Comparison of ENCODE assay signal across 5 fruit fly cellular contexts in the genomic region with DNA sequence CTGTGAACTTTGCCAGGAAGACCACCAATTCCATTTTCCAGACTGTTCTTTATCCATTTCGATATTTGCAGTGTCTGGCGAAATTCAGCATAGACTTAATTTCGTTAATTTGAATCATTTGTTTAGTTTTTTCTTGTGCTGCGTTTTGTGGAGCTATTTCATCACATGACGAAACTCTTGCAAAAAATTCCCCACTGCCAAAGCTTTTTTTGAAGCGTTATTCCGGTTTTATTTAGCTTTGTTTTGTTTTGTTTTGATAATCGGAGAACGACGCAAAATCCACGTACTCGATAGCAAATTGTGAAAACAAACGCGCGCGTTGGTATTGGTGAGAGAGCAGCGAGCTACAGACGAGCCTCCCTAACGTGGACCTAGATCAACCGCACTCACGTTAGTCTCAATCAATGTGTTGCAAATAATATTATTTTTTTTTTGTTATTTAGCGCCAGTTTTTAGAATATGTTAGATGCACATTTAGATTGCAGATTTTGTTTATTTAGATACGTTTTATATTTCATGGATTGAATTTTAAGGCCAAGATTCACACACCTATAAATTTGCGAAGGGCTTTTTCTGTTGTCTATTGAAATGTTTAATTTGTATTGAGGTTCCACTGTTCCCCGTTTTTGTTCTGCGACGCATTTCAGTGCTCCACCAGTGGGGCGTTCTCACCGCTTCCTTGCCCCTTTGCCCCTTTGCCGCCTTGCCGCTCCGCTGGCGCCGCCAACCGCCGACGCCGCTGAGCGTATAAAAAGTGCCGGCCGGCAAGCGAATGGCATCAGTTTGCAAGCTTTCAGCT.
A peak's percentile ranks its signal among the peaks of the same experiment; 100 is the strongest.
TF ChIP-seq lines count a peak whose summit lies in the region.

No protein-coding gene starts in this region.

- TF ChIP-seq CTCF in whole organism, embryonic (GFP tag; optimal IDR thresholded peaks at IDR 0.05; lab: Kevin White, UChicago): no peak

TF ChIP-seq in whole organism, adult, 20 proteins besides CTCF, POLR2A, EP300 and RAD21 (continues in another document):
- peak; percentile 91 for TF ChIP-seq CG5204 (GFP tag; optimal IDR thresholded peaks at IDR 0.05; lab: Kevin White, UChicago)
- peak; percentile 90 for TF ChIP-seq Crg-1 (GFP tag; optimal IDR thresholded peaks at IDR 0.05; lab: Kevin White, UChicago)
- peak; percentile 96 for TF ChIP-seq Hr96 (GFP tag; optimal IDR thresholded peaks at IDR 0.05; lab: Kevin White, UChicago)
- TF ChIP-seq kay (GFP tag; lab: Kevin White, UChicago; ENCODE audit: borderline replicate concordance): peak; percentile 97
- TF ChIP-seq CG12768 (GFP tag; optimal IDR thresholded peaks at IDR 0.05; lab: Kevin White, UChicago): peak; percentile 85
- peak; percentile 74 for TF ChIP-seq CG14711 (tag; optimal IDR thresholded peaks at IDR 0.05; lab: Kevin White, UChicago)
- peak; percentile 91 for TF ChIP-seq CG1620 (GFP tag; optimal IDR thresholded peaks at IDR 0.05; lab: Kevin White, UChicago)
- peak; percentile 74 for TF ChIP-seq CG33017 (tag; optimal IDR thresholded peaks at IDR 0.05; lab: Kevin White, UChicago)
- peak; percentile 89 for TF ChIP-seq bab1 (GFP tag; optimal IDR thresholded peaks at IDR 0.05; lab: Kevin White, UChicago)
- peak; percentile 94 for TF ChIP-seq pad (GFP tag; optimal IDR thresholded peaks at IDR 0.05; lab: Kevin White, UChicago)
- peak; percentile 78 for TF ChIP-seq CG7045 (GFP tag; optimal IDR thresholded peaks at IDR 0.05; lab: Kevin White, UChicago)
- peak; percentile 85 for TF ChIP-seq Mnt (GFP tag; optimal IDR thresholded peaks at IDR 0.05; lab: Kevin White, UChicago)
- peak; percentile 94 for TF ChIP-seq CG7101 (tag; optimal IDR thresholded peaks at IDR 0.05; lab: Kevin White, UChicago)
- TF ChIP-seq cnc (optimal IDR thresholded peaks at IDR 0.05; lab: Kevin White, UChicago): no peak
- TF ChIP-seq toe (GFP tag; optimal IDR thresholded peaks at IDR 0.05; lab: Kevin White, UChicago): peak; percentile 82
- peak; percentile 96 for TF ChIP-seq CG11617 (GFP tag; optimal IDR thresholded peaks at IDR 0.05; lab: Kevin White, UChicago)

TF ChIP-seq in whole organism, embryonic, 481 proteins besides CTCF, POLR2A, EP300 and RAD21 (continues in another document):
- TF ChIP-seq CG12942 (GFP tag; optimal IDR thresholded peaks at IDR 0.05; lab: Kevin White, UChicago): peak; percentile 66
- peak; percentile 77 for TF ChIP-seq Sox100B (GFP tag; optimal IDR thresholded peaks at IDR 0.05; lab: Kevin White, UChicago)
- peak; percentile 61 for TF ChIP-seq her (GFP tag; optimal IDR thresholded peaks at IDR 0.05; lab: Kevin White, UChicago)
- peak in 1 of 2 experiments; percentile 40 for TF ChIP-seq Trl (optimal IDR thresholded peaks at IDR 0.05; lab: Kevin White, UChicago)
- TF ChIP-seq Trl (GFP tag; optimal IDR thresholded peaks at IDR 0.05; lab: Kevin White, UChicago): peak; percentile 59
- TF ChIP-seq tio (GFP tag; optimal IDR thresholded peaks at IDR 0.05; lab: Kevin White, UChicago): peak; percentile 81
- TF ChIP-seq kay (GFP tag; optimal IDR thresholded peaks at IDR 0.05; lab: Kevin White, UChicago): peak; percentile 73
- peak; percentile 18 for TF ChIP-seq CG8359 (GFP tag; optimal IDR thresholded peaks at IDR 0.05; lab: Kevin White, UChicago; ENCODE audit: borderline replicate concordance)
- peak; percentile 44; the same call in 1 of the 2 replicates for TF ChIP-seq Gsc (GFP tag; IDR thresholded peaks at IDR 0.05; lab: Robert Waterston, UW)
- TF ChIP-seq gsb (GFP tag; IDR thresholded peaks at IDR 0.05; lab: Robert Waterston, UW): peak; percentile 87
- no peak for TF ChIP-seq NC2α (GFP tag; optimal IDR thresholded peaks at IDR 0.05; lab: Kevin White, UChicago)
- TF ChIP-seq Kr (GFP tag; optimal IDR thresholded peaks at IDR 0.05; lab: Kevin White, UChicago): no peak
- no peak for TF ChIP-seq Lhr (GFP tag; optimal IDR thresholded peaks at IDR 0.05; lab: Kevin White, UChicago)
- peak; percentile 56 for TF ChIP-seq disco-r (GFP tag; optimal IDR thresholded peaks at IDR 0.05; lab: Kevin White, UChicago)
- peak; percentile 33 for TF ChIP-seq CG8281 (tag; optimal IDR thresholded peaks at IDR 0.05; lab: Kevin White, UChicago)
- peak; percentile 54; the same call in 1 of the 2 replicates for TF ChIP-seq toy (GFP tag; IDR thresholded peaks at IDR 0.05; lab: Robert Waterston, UW)

TF ChIP-seq in whole organism, prepupa, 60 proteins besides CTCF, POLR2A, EP300 and RAD21 (continues in another document):
- TF ChIP-seq CG6808 (GFP tag; optimal IDR thresholded peaks at IDR 0.05; lab: Kevin White, UChicago) (peak; percentile 91), CG31627 (GFP tag; optimal IDR thresholded peaks at IDR 0.05; lab: Kevin White, UChicago) (peak; percentile 92), eg (GFP tag; IDR thresholded peaks at IDR 0.05; lab: Robert Waterston, UW) (peak; percentile 69), fd59A (GFP tag; optimal IDR thresholded peaks at IDR 0.05; lab: Kevin White, UChicago) (peak; percentile 85), cyc (GFP tag; optimal IDR thresholded peaks at IDR 0.05; lab: Kevin White, UChicago) (peak; percentile 92), dac (GFP tag; optimal IDR thresholded peaks at IDR 0.05; lab: Kevin White, UChicago) (peak; percentile 84), CG11294 (GFP tag; IDR thresholded peaks at IDR 0.05; lab: Robert Waterston, UW) (peak; percentile 74), OdsH (GFP tag; optimal IDR thresholded peaks at IDR 0.05; lab: Kevin White, UChicago) (peak; percentile 93), dsx (GFP tag; optimal IDR thresholded peaks at IDR 0.05; lab: Kevin White, UChicago; ENCODE audit: poor library complexity, severe bottlenecking) (peak; percentile 80), Hr38 (GFP tag; optimal IDR thresholded peaks at IDR 0.05; lab: Kevin White, UChicago) (no peak), Met (GFP tag; optimal IDR thresholded peaks at IDR 0.05; lab: Kevin White, UChicago) (peak; percentile 92), ss (GFP tag; optimal IDR thresholded peaks at IDR 0.05; lab: Kevin White, UChicago) (peak; percentile 87 to 91), Ets96B (tag; optimal IDR thresholded peaks at IDR 0.05; lab: Kevin White, UChicago) (peak; percentile 79), CG32006 (GFP tag; optimal IDR thresholded peaks at IDR 0.05; lab: Kevin White, UChicago) (peak; percentile 93), CG6792 (GFP tag; optimal IDR thresholded peaks at IDR 0.05; lab: Kevin White, UChicago) (peak; percentile 91), Smox (GFP tag; optimal IDR thresholded peaks at IDR 0.05; lab: Kevin White, UChicago) (peak; percentile 90)

TF ChIP-seq in whole organism, pupa, 21 proteins besides CTCF, POLR2A, EP300 and RAD21 (continues in another document):
- TF ChIP-seq EcR (GFP tag; optimal IDR thresholded peaks at IDR 0.05; lab: Kevin White, UChicago): peak; percentile 29
- peak; percentile 68 for TF ChIP-seq gl (tag; optimal IDR thresholded peaks at IDR 0.05; lab: Kevin White, UChicago)
- peak; percentile 67 for TF ChIP-seq CG10348 (GFP tag; IDR thresholded peaks at IDR 0.05; lab: Robert Waterston, UW)
- peak; percentile 69 for TF ChIP-seq CG12605 (GFP tag; IDR thresholded peaks at IDR 0.05; lab: Robert Waterston, UW)
- peak; percentile 49; the same call in 1 of the 2 replicates for TF ChIP-seq rn (GFP tag; IDR thresholded peaks at IDR 0.05; lab: Robert Waterston, UW)
- peak; percentile 74; the same call in 2 of the 3 replicates for TF ChIP-seq fd96Ca (GFP tag; IDR thresholded peaks at IDR 0.05; lab: Robert Waterston, UW)
- peak; percentile 80 for TF ChIP-seq Pif1B (GFP tag; optimal IDR thresholded peaks at IDR 0.05; lab: Kevin White, UChicago)
- TF ChIP-seq Pif1A (GFP tag; optimal IDR thresholded peaks at IDR 0.05; lab: Kevin White, UChicago): peak; percentile 86
- peak; percentile 84 for TF ChIP-seq CG4496 (GFP tag; IDR thresholded peaks at IDR 0.05; lab: Robert Waterston, UW)
- peak; percentile 56 for TF ChIP-seq D1 (tag; optimal IDR thresholded peaks at IDR 0.05; lab: Kevin White, UChicago)
- peak; percentile 91 for TF ChIP-seq CG15710 (tag; optimal IDR thresholded peaks at IDR 0.05; lab: Kevin White, UChicago)
- peak; percentile 80 for TF ChIP-seq CG17806 (tag; optimal IDR thresholded peaks at IDR 0.05; lab: Kevin White, UChicago)
- peak; percentile 88 for TF ChIP-seq Snoo (tag; optimal IDR thresholded peaks at IDR 0.05; lab: Kevin White, UChicago)
- TF ChIP-seq CG9948 (tag; optimal IDR thresholded peaks at IDR 0.05; lab: Kevin White, UChicago): peak; percentile 86
- TF ChIP-seq CG13204 (GFP tag; optimal IDR thresholded peaks at IDR 0.05; lab: Kevin White, UChicago): peak; percentile 98
- peak; percentile 83 for TF ChIP-seq CG34367 (tag; optimal IDR thresholded peaks at IDR 0.05; lab: Kevin White, UChicago)
- TF ChIP-seq CG8301 (tag; optimal IDR thresholded peaks at IDR 0.05; lab: Kevin White, UChicago): peak; percentile 91
- TF ChIP-seq CG14655 (GFP tag; optimal IDR thresholded peaks at IDR 0.05; lab: Kevin White, UChicago): peak; percentile 94

TF ChIP-seq in whole organism, wandering third instar larva, 38 proteins besides CTCF, POLR2A, EP300 and RAD21 (continues in another document):
- peak; percentile 94 for TF ChIP-seq woc (GFP tag; optimal IDR thresholded peaks at IDR 0.05; lab: Kevin White, UChicago)
- TF ChIP-seq HLH106 (tag; optimal IDR thresholded peaks at IDR 0.05; lab: Kevin White, UChicago): peak; percentile 89
- peak; percentile 95 for TF ChIP-seq h (GFP tag; optimal IDR thresholded peaks at IDR 0.05; lab: Kevin White, UChicago)
- TF ChIP-seq rgr (GFP tag; optimal IDR thresholded peaks at IDR 0.05; lab: Kevin White, UChicago): peak; percentile 92
- peak; percentile 64 for TF ChIP-seq Dif (GFP tag; optimal IDR thresholded peaks at IDR 0.05; lab: Kevin White, UChicago; ENCODE audit: partially characterized antibody)
- TF ChIP-seq dsf (GFP tag; optimal IDR thresholded peaks at IDR 0.05; lab: Kevin White, UChicago; ENCODE audit: borderline replicate concordance): peak; percentile 28
- TF ChIP-seq CG9705 (GFP tag; optimal IDR thresholded peaks at IDR 0.05; lab: Kevin White, UChicago): peak; percentile 90
- TF ChIP-seq Sp1 (GFP tag; optimal IDR thresholded peaks at IDR 0.05; lab: Kevin White, UChicago): peak; percentile 91
- TF ChIP-seq pan (optimal IDR thresholded peaks at IDR 0.05; lab: Kevin White, UChicago): no peak
- TF ChIP-seq ey (GFP tag; optimal IDR thresholded peaks at IDR 0.05; lab: Kevin White, UChicago): peak; percentile 92
- peak; percentile 83 for TF ChIP-seq Hnf4 (GFP tag; optimal IDR thresholded peaks at IDR 0.05; lab: Kevin White, UChicago)
- peak; percentile 92 for TF ChIP-seq br (GFP tag; optimal IDR thresholded peaks at IDR 0.05; lab: Kevin White, UChicago)
- no peak for TF ChIP-seq tai (GFP tag; optimal IDR thresholded peaks at IDR 0.05; lab: Kevin White, UChicago)
- TF ChIP-seq psq (GFP tag; optimal IDR thresholded peaks at IDR 0.05; lab: Kevin White, UChicago): peak; percentile 88
- peak; percentile 53 for TF ChIP-seq GATAd (GFP tag; optimal IDR thresholded peaks at IDR 0.05; lab: Kevin White, UChicago)
- TF ChIP-seq jim (GFP tag; optimal IDR thresholded peaks at IDR 0.05; lab: Kevin White, UChicago): no peak
- TF ChIP-seq dmrt93B (GFP tag; optimal IDR thresholded peaks at IDR 0.05; lab: Kevin White, UChicago): peak; percentile 91
- TF ChIP-seq CrebA (GFP tag; optimal IDR thresholded peaks at IDR 0.05; lab: Kevin White, UChicago; ENCODE audit: borderline replicate concordance): peak; percentile 28
- peak; percentile 41 for TF ChIP-seq Mio (GFP tag; optimal IDR thresholded peaks at IDR 0.05; lab: Kevin White, UChicago)
- TF ChIP-seq Jra (GFP tag; optimal IDR thresholded peaks at IDR 0.05; lab: Kevin White, UChicago): peak; percentile 81
